Fruit fly (Drosophila melanogaster): ENCODE data around the gene Uqcc1.

The Uqcc1 gene

dm6 chr3L:6963792-6964487 lies 6.0 kb upstream of the Uqcc1 start (continued):
- peak; percentile 84 for TF ChIP-seq acj6 (GFP tag; optimal IDR thresholded peaks at IDR 0.05)
- TF ChIP-seq Sox14 (GFP tag; optimal IDR thresholded peaks at IDR 0.05), result peak; percentile 82
- TF ChIP-seq Eip93F (GFP tag; optimal IDR thresholded peaks at IDR 0.05), result no peak
- peak; percentile 62 for TF ChIP-seq Hr39 (GFP tag; optimal IDR thresholded peaks at IDR 0.05)
- peak; percentile 73 for TF ChIP-seq Eip75B (GFP tag; optimal IDR thresholded peaks at IDR 0.05)
- TF ChIP-seq net (GFP tag; optimal IDR thresholded peaks at IDR 0.05), result peak; percentile 83
- peak; percentile 22 for TF ChIP-seq CG9139 (GFP tag; optimal IDR thresholded peaks at IDR 0.05)
- peak; percentile 75 for TF ChIP-seq CG3919 (GFP tag; optimal IDR thresholded peaks at IDR 0.05)
- peak; percentile 61 for TF ChIP-seq topi (GFP tag; optimal IDR thresholded peaks at IDR 0.05)
- TF ChIP-seq CG11294 (GFP tag; IDR thresholded peaks at IDR 0.05), result peak; percentile 35
- peak; percentile 77 to 89 for TF ChIP-seq ss (GFP tag; optimal IDR thresholded peaks at IDR 0.05)
- TF ChIP-seq fd85E (GFP tag; optimal IDR thresholded peaks at IDR 0.05), result no peak
- peak; percentile 70 for TF ChIP-seq CG6792 (GFP tag; optimal IDR thresholded peaks at IDR 0.05)
- peak; percentile 57 for TF ChIP-seq CG7368 (GFP tag; optimal IDR thresholded peaks at IDR 0.05)
- peak; percentile 66 for TF ChIP-seq dac (GFP tag; optimal IDR thresholded peaks at IDR 0.05)
- peak; percentile 58 for TF ChIP-seq fkh (GFP tag; optimal IDR thresholded peaks at IDR 0.05)
- peak; percentile 81 for TF ChIP-seq achi (GFP tag; optimal IDR thresholded peaks at IDR 0.05)
- TF ChIP-seq CG10631 (GFP tag; optimal IDR thresholded peaks at IDR 0.05), result peak; percentile 80
- peak; percentile 79 for TF ChIP-seq spab (GFP tag; optimal IDR thresholded peaks at IDR 0.05)

dm6 chr3L:6963175-6963574 lies 5.3 kb upstream of the Uqcc1 start:
- no peak for TF ChIP-seq CG15336 (GFP tag; IDR thresholded peaks at IDR 0.05)
- peak; percentile 15 for TF ChIP-seq svp (GFP tag)

dm6 chr3L:6961992-6962570 lies 4.2 kb upstream of the Uqcc1 start:
- TF ChIP-seq vri (GFP tag; optimal IDR thresholded peaks at IDR 0.05) (peak; percentile 80), CG6163 (GFP tag; IDR thresholded peaks at IDR 0.05) (0 out of 3 replicates have a peak, but pooled peaks have one; percentile 8), fd85E (GFP tag; optimal IDR thresholded peaks at IDR 0.05) (no peak), fd59A (GFP tag; optimal IDR thresholded peaks at IDR 0.05) (no peak)

dm6 chr3L:6955254-6956229 lies 2.4 kb downstream of the Uqcc1 start, which contains the start of the genes CG10077 and CG9948:
CG10077 (minus strand) TSS chr3L:6955904.
CG9948 (plus strand) TSS chr3L:6955991.
- peak; percentile 82 for TF ChIP-seq Gug (GFP tag; IDR thresholded peaks at IDR 0.05)
- peak; percentile 91 for TF ChIP-seq CG3919 (GFP tag; optimal IDR thresholded peaks at IDR 0.05)
- TF ChIP-seq net (GFP tag; optimal IDR thresholded peaks at IDR 0.05), result peak; percentile 85
- TF ChIP-seq fkh (GFP tag; optimal IDR thresholded peaks at IDR 0.05), result peak; percentile 93
- peak; percentile 88 for TF ChIP-seq CG6792 (GFP tag; optimal IDR thresholded peaks at IDR 0.05)
- peak in 1 of 2 experiments; percentile 74 for TF ChIP-seq salr (GFP tag; optimal IDR thresholded peaks at IDR 0.05)
- TF ChIP-seq CG34406 (GFP tag; optimal IDR thresholded peaks at IDR 0.05), result peak; percentile 86
- TF ChIP-seq CG11294 (GFP tag; IDR thresholded peaks at IDR 0.05), result peak; percentile 85
- TF ChIP-seq OdsH (GFP tag; optimal IDR thresholded peaks at IDR 0.05), result peak; percentile 92
- peak; percentile 81 for TF ChIP-seq Ets21C (GFP tag; optimal IDR thresholded peaks at IDR 0.05)
- peak; percentile 94 for TF ChIP-seq svp (GFP tag)
- peak; percentile 51 for TF ChIP-seq dac (GFP tag; optimal IDR thresholded peaks at IDR 0.05)
- TF ChIP-seq CG9139 (GFP tag; optimal IDR thresholded peaks at IDR 0.05), result peak; percentile 69
- TF ChIP-seq CG32006 (GFP tag; optimal IDR thresholded peaks at IDR 0.05), result peak; percentile 87
- peak; percentile 79 for TF ChIP-seq Sox15 (GFP tag; optimal IDR thresholded peaks at IDR 0.05)
- peak; percentile 90 for TF ChIP-seq lz (GFP tag; optimal IDR thresholded peaks at IDR 0.05)
- no peak for TF ChIP-seq Lpt (GFP tag; optimal IDR thresholded peaks at IDR 0.05)
- peak; percentile 83 for TF ChIP-seq Hr39 (GFP tag; optimal IDR thresholded peaks at IDR 0.05)
- no peak for TF ChIP-seq CG16779 (tag; optimal IDR thresholded peaks at IDR 0.05)
- peak; percentile 83 for TF ChIP-seq CG11762 (GFP tag; optimal IDR thresholded peaks at IDR 0.05; ENCODE audit: insufficient read depth)
- TF ChIP-seq pdm3 (GFP tag; optimal IDR thresholded peaks at IDR 0.05), result peak; percentile 90
- TF ChIP-seq fd85E (GFP tag; optimal IDR thresholded peaks at IDR 0.05), result no peak
- TF ChIP-seq CG6808 (GFP tag; optimal IDR thresholded peaks at IDR 0.05), result peak; percentile 84
- peak; percentile 85 for TF ChIP-seq Eip75B (GFP tag; optimal IDR thresholded peaks at IDR 0.05)
- TF ChIP-seq Hr4 (GFP tag; optimal IDR thresholded peaks at IDR 0.05), result peak; percentile 92
- peak; percentile 98 for TF ChIP-seq Eip78C (GFP tag)
- TF ChIP-seq CG1621 (tag; optimal IDR thresholded peaks at IDR 0.05), result peak; percentile 87
- TF ChIP-seq CG8319 (GFP tag; optimal IDR thresholded peaks at IDR 0.05), result peak; percentile 75
